Fruit fly (Drosophila melanogaster): ENCODE results near the gene CG2924.

Gene CG2924

dm6 chrX:2258602-2259233, 11.8 kb downstream of the CG2924 start (continued):
- no peak for TF ChIP-seq CG9437 (GFP tag; optimal IDR thresholded peaks at IDR 0.05)
- TF ChIP-seq CG8290 (GFP tag; optimal IDR thresholded peaks at IDR 0.05), result no peak
- TF ChIP-seq CG8290 (tag; optimal IDR thresholded peaks at IDR 0.05), result peak in 1 of 2 experiments; percentile 28
- TF ChIP-seq CG10366 (GFP tag; IDR thresholded peaks at IDR 0.05), result no peak
- 0 out of 3 replicates have a peak, but pooled peaks have one; percentile 25 for TF ChIP-seq dysf (GFP tag; IDR thresholded peaks at IDR 0.05)
- TF ChIP-seq gcm2 (GFP tag; optimal IDR thresholded peaks at IDR 0.05), result no peak
- no peak for TF ChIP-seq Camta (GFP tag; optimal IDR thresholded peaks at IDR 0.05)
- no peak for TF ChIP-seq Bteb2 (GFP tag; optimal IDR thresholded peaks at IDR 0.05)
- peak; percentile 20 for TF ChIP-seq CG2120 (GFP tag; optimal IDR thresholded peaks at IDR 0.05)
- no peak for TF ChIP-seq CG11695 (GFP tag; IDR thresholded peaks at IDR 0.05)
- TF ChIP-seq CG11504 (tag; optimal IDR thresholded peaks at IDR 0.05), result peak; percentile 7
- no peak for TF ChIP-seq CG1832 (GFP tag; optimal IDR thresholded peaks at IDR 0.05)
- TF ChIP-seq lab (GFP tag; optimal IDR thresholded peaks at IDR 0.05), result peak; percentile 56
- TF ChIP-seq gfzf (GFP tag; optimal IDR thresholded peaks at IDR 0.05), result no peak
- TF ChIP-seq Drgx (GFP tag; IDR thresholded peaks at IDR 0.05), result peak; percentile 41; the same call in 1 of the 2 replicates
- no peak for TF ChIP-seq dati (GFP tag; IDR thresholded peaks at IDR 0.05)
- no peak for TF ChIP-seq CG18476 (GFP tag; optimal IDR thresholded peaks at IDR 0.05)
- no peak for TF ChIP-seq Pdp1 (GFP tag; optimal IDR thresholded peaks at IDR 0.05)
- TF ChIP-seq disco-r (GFP tag; optimal IDR thresholded peaks at IDR 0.05), result no peak
- TF ChIP-seq z (GFP tag; IDR thresholded peaks at IDR 0.05), result no peak
- no peak for TF ChIP-seq CG3995 (GFP tag; optimal IDR thresholded peaks at IDR 0.05)
- no peak for TF ChIP-seq CG10565 (GFP tag; optimal IDR thresholded peaks at IDR 0.05)
- no peak for TF ChIP-seq ash1 (GFP tag; optimal IDR thresholded peaks at IDR 0.05)
- no peak for TF ChIP-seq lmd (GFP tag; IDR thresholded peaks at IDR 0.05)
- TF ChIP-seq tll (GFP tag; optimal IDR thresholded peaks at IDR 0.05), result no peak
- no peak for TF ChIP-seq CG10147 (GFP tag; optimal IDR thresholded peaks at IDR 0.05)
- TF ChIP-seq MESR4 (GFP tag; optimal IDR thresholded peaks at IDR 0.05), result no peak
- TF ChIP-seq CG6254 (GFP tag; optimal IDR thresholded peaks at IDR 0.05), result no peak
- TF ChIP-seq Kr (GFP tag; optimal IDR thresholded peaks at IDR 0.05), result no peak
- no peak for TF ChIP-seq crc (GFP tag; optimal IDR thresholded peaks at IDR 0.05)
- peak; percentile 21 for TF ChIP-seq sens (GFP tag)
- TF ChIP-seq Eip74EF (GFP tag; optimal IDR thresholded peaks at IDR 0.05), result no peak
- no peak for TF ChIP-seq gt (GFP tag; IDR thresholded peaks at IDR 0.05)
- no peak for TF ChIP-seq mirr (GFP tag; optimal IDR thresholded peaks at IDR 0.05)
- no peak for TF ChIP-seq nau (GFP tag; optimal IDR thresholded peaks at IDR 0.05)
- no peak for TF ChIP-seq CG7271 (tag; optimal IDR thresholded peaks at IDR 0.05)
- TF ChIP-seq CG8089 (GFP tag; optimal IDR thresholded peaks at IDR 0.05), result no peak
- no peak for TF ChIP-seq Oli (tag; optimal IDR thresholded peaks at IDR 0.05)
- no peak for TF ChIP-seq CG13296 (GFP tag; optimal IDR thresholded peaks at IDR 0.05)
- peak; percentile 18 for TF ChIP-seq Fer1 (GFP tag; optimal IDR thresholded peaks at IDR 0.05)
- TF ChIP-seq Ets97D (GFP tag; optimal IDR thresholded peaks at IDR 0.05), result peak; percentile 54
- TF ChIP-seq Dip3 (GFP tag; optimal IDR thresholded peaks at IDR 0.05), result no peak
- peak; percentile 56 for TF ChIP-seq CG18599 (GFP tag; optimal IDR thresholded peaks at IDR 0.05)
- TF ChIP-seq CG13424 (tag; optimal IDR thresholded peaks at IDR 0.05), result no peak
- no peak for TF ChIP-seq br (optimal IDR thresholded peaks at IDR 0.05)
- no peak for TF ChIP-seq Jarid2 (GFP tag; optimal IDR thresholded peaks at IDR 0.05)
- TF ChIP-seq Tbp (GFP tag; optimal IDR thresholded peaks at IDR 0.05), result no peak
- 0 out of 2 replicates have a peak, but pooled peaks have one; percentile 20 for TF ChIP-seq chm (GFP tag; IDR thresholded peaks at IDR 0.05)
- TF ChIP-seq CG2889 (GFP tag; IDR thresholded peaks at IDR 0.05), result no peak
- TF ChIP-seq Deaf1 (tag; optimal IDR thresholded peaks at IDR 0.05), result no peak
- no peak for TF ChIP-seq Usf (GFP tag; optimal IDR thresholded peaks at IDR 0.05)

Data from whole organism, embryonic.